Fruit fly (Drosophila melanogaster) whole organism, embryonic: Measurements from ENCODE around the gene Hecw.

Experiments
- BEAF-32 ChIP-seq: fragments of 200-800 bp; sonication (Bioruptor generic); optimal IDR thresholded peaks from 3 replicates; lab custom pipeline; 2017; ENCODE audit warnings: missing biosample characterization, missing genetic modification characterization, mild to moderate bottlenecking, moderate library complexity, missing genetic modification reagents
- CG12104 ChIP-seq: fragments of 200-800 bp; sonication (Bioruptor generic); optimal IDR thresholded peaks from 3 replicates; lab custom pipeline; 2016; ENCODE audit warnings: missing biosample characterization, missing genetic modification characterization
- CG12236 ChIP-seq: fragments of 200-800 bp; sonication (Bioruptor generic); optimal IDR thresholded peaks from 2 replicates; lab custom pipeline; 2016; ENCODE audit warnings: missing biosample characterization, missing genetic modification characterization
- CG12391 ChIP-seq: fragments of 200-800 bp; sonication (Bioruptor generic); optimal IDR thresholded peaks from 3 replicates; lab custom pipeline; 2018; ENCODE audit warnings: missing biosample characterization, mild to moderate bottlenecking, missing genetic modification characterization, moderate library complexity
- CG13894 ChIP-seq: fragments of 200-800 bp; sonication (Bioruptor generic); optimal IDR thresholded peaks from 3 replicates; lab custom pipeline; 2018; ENCODE audit warnings: missing biosample characterization, mild to moderate bottlenecking, missing genetic modification characterization, moderate library complexity
- CG15269 ChIP-seq: fragments of 200-800 bp; sonication (Bioruptor generic); optimal IDR thresholded peaks from 2 replicates; lab custom pipeline; 2018; ENCODE audit warnings: missing biosample characterization, mild to moderate bottlenecking, missing genetic modification characterization, moderate library complexity
- CG17802 ChIP-seq: fragments of 200-800 bp; sonication (Bioruptor generic); optimal IDR thresholded peaks from 2 replicates; lab custom pipeline; 2018; ENCODE audit warnings: missing biosample characterization, mild to moderate bottlenecking, missing genetic modification characterization, moderate library complexity
- CG17912 ChIP-seq: fragments of 200-800 bp; sonication (Bioruptor generic); optimal IDR thresholded peaks from 2 replicates; lab custom pipeline; 2018; ENCODE audit warnings: missing biosample characterization, mild to moderate bottlenecking, missing genetic modification characterization
- CG18764 ChIP-seq: fragments of 200-800 bp; sonication (Bioruptor generic); optimal IDR thresholded peaks from 3 replicates; lab custom pipeline; 2016; ENCODE audit warnings: missing biosample characterization, missing genetic modification characterization
- CG2129 ChIP-seq: fragments of 200-800 bp; sonication (Bioruptor generic); IDR thresholded peaks from 2 replicates; pipeline ENCODE4 v1.3.6; 2022; ENCODE audit warnings: missing biosample characterization, missing genetic modification characterization; ENCODE audit not compliant: partially characterized antibody
- CG2889 ChIP-seq: fragments of 200-800 bp; sonication (Bioruptor generic); IDR thresholded peaks from 3 replicates; pipeline ENCODE4 v1.3.6; 2022; ENCODE audit warnings: missing biosample characterization, missing genetic modification characterization
- CG4282 ChIP-seq: fragments of 200-800 bp; sonication (Bioruptor generic); optimal IDR thresholded peaks from 2 replicates; lab custom pipeline; 2016; ENCODE audit warnings: missing biosample characterization, missing genetic modification characterization
- CG5180 ChIP-seq: fragments of 200-800 bp; sonication (Bioruptor generic); optimal IDR thresholded peaks from 3 replicates; lab custom pipeline; 2017; ENCODE audit warnings: missing biosample characterization, missing genetic modification characterization, mild to moderate bottlenecking, moderate library complexity, missing genetic modification reagents
- CG6813 ChIP-seq: fragments of 200-800 bp; sonication (Bioruptor generic); optimal IDR thresholded peaks from 2 replicates; lab custom pipeline; 2017; ENCODE audit warnings: missing biosample characterization, missing genetic modification characterization, mild to moderate bottlenecking, moderate library complexity, missing genetic modification reagents
- CG7357 ChIP-seq: fragments of 200-800 bp; sonication (Bioruptor generic); IDR thresholded peaks from 3 replicates; pipeline ENCODE4 v1.3.6; 2022; ENCODE audit warnings: missing biosample characterization, missing genetic modification characterization
- CG7556 ChIP-seq: fragments of 200-800 bp; sonication (Bioruptor generic); optimal IDR thresholded peaks from 2 replicates; lab custom pipeline; 2017; ENCODE audit warnings: missing biosample characterization, mild to moderate bottlenecking, missing genetic modification characterization
- CG7839 ChIP-seq: fragments of 200-800 bp; sonication (Bioruptor generic); optimal IDR thresholded peaks from 3 replicates; lab custom pipeline; 2018; ENCODE audit warnings: missing biosample characterization, mild to moderate bottlenecking, missing genetic modification characterization, moderate library complexity
- CG7928 ChIP-seq: fragments of 200-800 bp; sonication (Bioruptor generic); optimal IDR thresholded peaks from 2 replicates; lab custom pipeline; 2017; ENCODE audit warnings: missing biosample characterization, mild to moderate bottlenecking, missing genetic modification characterization
- CG7987 ChIP-seq: fragments of 200-800 bp; sonication (Bioruptor generic); optimal IDR thresholded peaks from 2 replicates; lab custom pipeline; 2018; ENCODE audit warnings: missing biosample characterization, mild to moderate bottlenecking, missing genetic modification characterization, moderate library complexity
- CG9817 ChIP-seq: fragments of 200-800 bp; sonication (Bioruptor generic); optimal IDR thresholded peaks from 2 replicates; lab custom pipeline; 2018; ENCODE audit warnings: missing biosample characterization, mild to moderate bottlenecking, missing genetic modification characterization, moderate library complexity
- Camta ChIP-seq: fragments of 200-800 bp; sonication (Bioruptor generic); optimal IDR thresholded peaks from 2 replicates; lab custom pipeline; 2016; ENCODE audit warnings: missing biosample characterization, missing genetic modification characterization
- CkIIα-i1 ChIP-seq: fragments of 200-800 bp; sonication (Bioruptor generic); IDR thresholded peaks from 2 replicates; pipeline ENCODE4 v1.3.6; 2022; ENCODE audit warnings: missing biosample characterization, missing genetic modification characterization
- Dll ChIP-seq: fragments of 200-800 bp; sonication (Bioruptor generic); IDR thresholded peaks from 4 replicates; pipeline ENCODE4 v1.3.6; 2022; ENCODE audit warnings: missing biosample characterization, missing genetic modification characterization; ENCODE audit not compliant: partially characterized antibody
- Hmr ChIP-seq: fragments of 200-800 bp; sonication (Bioruptor generic); optimal IDR thresholded peaks from 3 replicates; lab custom pipeline; 2017; ENCODE audit warnings: mild to moderate bottlenecking, missing biosample characterization, missing genetic modification reagents, missing genetic modification characterization
- Hr3 ChIP-seq: fragments of 200-800 bp; sonication (Bioruptor generic); optimal IDR thresholded peaks from 3 replicates; lab custom pipeline; 2016; ENCODE audit warnings: missing biosample characterization, missing genetic modification characterization
- Jarid2 ChIP-seq: fragments of 200-800 bp; sonication (Bioruptor generic); optimal IDR thresholded peaks from 3 replicates; lab custom pipeline; 2017; ENCODE audit warnings: mild to moderate bottlenecking, missing biosample characterization, missing genetic modification reagents, missing genetic modification characterization
- Lhr ChIP-seq: fragments of 200-800 bp; sonication (Bioruptor generic); optimal IDR thresholded peaks from 3 replicates; lab custom pipeline; 2017; ENCODE audit warnings: mild to moderate bottlenecking, missing biosample characterization, missing genetic modification reagents, missing genetic modification characterization
- Med ChIP-seq: fragments of 200-800 bp; sonication (Bioruptor generic); peaks from one replicate; lab custom pipeline; 2016; ENCODE audit warnings: missing biosample characterization, missing genetic modification characterization, mild to moderate bottlenecking, inconsistent platforms, moderate library complexity
- Sox100B ChIP-seq: fragments of 200-800 bp; sonication (Bioruptor generic); optimal IDR thresholded peaks from 3 replicates; lab custom pipeline; 2018; ENCODE audit warnings: missing biosample characterization, mild to moderate bottlenecking, missing genetic modification characterization
- Stat92E ChIP-seq, 3 experiments: fragments of >200 bp in 2 of 3; fragments of 200-800 bp in 1 of 3; sonication (Bioruptor generic) in 1 of 3; optimal IDR thresholded peaks; 2 replicates each; lab custom pipeline; 2017 to 2019; ENCODE audit warnings: missing biosample characterization in 3 of 3, missing genetic modification characterization in 3 of 3, mild to moderate bottlenecking in 1 of 3, moderate library complexity in 1 of 3
- Xrp1 ChIP-seq: fragments of 200-800 bp; sonication (Bioruptor generic); IDR thresholded peaks from 2 replicates; pipeline ENCODE4 v1.3.6; 2022; ENCODE audit warnings: missing biosample characterization, missing genetic modification characterization
- ap ChIP-seq: fragments of 200-800 bp; sonication (Bioruptor generic); IDR thresholded peaks from 2 replicates; pipeline ENCODE4 v1.3.6; 2022; ENCODE audit warnings: missing biosample characterization, missing genetic modification characterization
- bbx ChIP-seq: fragments of 200-800 bp; sonication (Bioruptor generic); IDR thresholded peaks from 2 replicates; pipeline ENCODE4 v1.3.6; 2022; ENCODE audit warnings: missing biosample characterization, missing genetic modification characterization; ENCODE audit not compliant: partially characterized antibody
- bowl ChIP-seq: fragments of 200-800 bp; sonication (Bioruptor generic); IDR thresholded peaks from 2 replicates; pipeline ENCODE4 v1.3.6; 2022; ENCODE audit warnings: missing biosample characterization, missing genetic modification characterization
- btn ChIP-seq: fragments of 200-800 bp; sonication (Bioruptor generic); optimal IDR thresholded peaks from 2 replicates; lab custom pipeline; 2016; ENCODE audit warnings: missing biosample characterization, missing genetic modification characterization
- disco-r ChIP-seq: fragments of 200-800 bp; sonication (Bioruptor generic); optimal IDR thresholded peaks from 2 replicates; lab custom pipeline; 2016; ENCODE audit warnings: missing biosample characterization, missing genetic modification characterization
- ems ChIP-seq: fragments of 200-800 bp; sonication (Bioruptor generic); optimal IDR thresholded peaks from 3 replicates; lab custom pipeline; 2016; ENCODE audit warnings: missing biosample characterization, missing genetic modification characterization
- fd96Cb ChIP-seq: fragments of 200-800 bp; sonication (Bioruptor generic); optimal IDR thresholded peaks from 2 replicates; lab custom pipeline; 2018; ENCODE audit warnings: missing biosample characterization, mild to moderate bottlenecking, missing genetic modification characterization, moderate library complexity
- gem ChIP-seq: fragments of 200-800 bp; sonication (Bioruptor generic); optimal IDR thresholded peaks from 2 replicates; lab custom pipeline; 2019; ENCODE audit warnings: missing biosample characterization, mild to moderate bottlenecking, missing genetic modification characterization, moderate library complexity
- gsb-n ChIP-seq: fragments of 200-800 bp; sonication (Bioruptor generic); optimal IDR thresholded peaks from 3 replicates; lab custom pipeline; 2018; ENCODE audit warnings: missing biosample characterization, mild to moderate bottlenecking, missing genetic modification characterization
- ind ChIP-seq: fragments of 200-800 bp; sonication (Bioruptor generic); optimal IDR thresholded peaks from 3 replicates; lab custom pipeline; 2016; ENCODE audit warnings: missing biosample characterization, missing genetic modification characterization
- maf-S ChIP-seq: fragments of 200-800 bp; sonication (Bioruptor generic); optimal IDR thresholded peaks from 2 replicates; lab custom pipeline; 2016; ENCODE audit warnings: missing biosample characterization, missing genetic modification characterization
- org-1 ChIP-seq: fragments of 200-800 bp; sonication (Bioruptor generic); optimal IDR thresholded peaks from 2 replicates; lab custom pipeline; 2017; ENCODE audit warnings: missing biosample characterization, missing genetic modification characterization
- phol ChIP-seq: fragments of 200-800 bp; sonication (Bioruptor generic); optimal IDR thresholded peaks from 3 replicates; lab custom pipeline; 2018; ENCODE audit warnings: missing biosample characterization, mild to moderate bottlenecking, missing genetic modification characterization, moderate library complexity
- psq ChIP-seq: fragments of 200-800 bp; sonication (Bioruptor generic); optimal IDR thresholded peaks from 2 replicates; lab custom pipeline; 2017; ENCODE audit warnings: missing biosample characterization, missing genetic modification characterization
- row ChIP-seq: fragments of 200-800 bp; sonication (Bioruptor generic); IDR thresholded peaks from 3 replicates; pipeline ENCODE4 v1.3.6; 2022; ENCODE audit warnings: missing biosample characterization, missing genetic modification characterization
- unpg ChIP-seq: fragments of 200-800 bp; sonication (Bioruptor generic); optimal IDR thresholded peaks from 3 replicates; lab custom pipeline; 2018; ENCODE audit warnings: missing biosample characterization, mild to moderate bottlenecking, missing genetic modification characterization, moderate library complexity

Gene Hecw

DNA sequence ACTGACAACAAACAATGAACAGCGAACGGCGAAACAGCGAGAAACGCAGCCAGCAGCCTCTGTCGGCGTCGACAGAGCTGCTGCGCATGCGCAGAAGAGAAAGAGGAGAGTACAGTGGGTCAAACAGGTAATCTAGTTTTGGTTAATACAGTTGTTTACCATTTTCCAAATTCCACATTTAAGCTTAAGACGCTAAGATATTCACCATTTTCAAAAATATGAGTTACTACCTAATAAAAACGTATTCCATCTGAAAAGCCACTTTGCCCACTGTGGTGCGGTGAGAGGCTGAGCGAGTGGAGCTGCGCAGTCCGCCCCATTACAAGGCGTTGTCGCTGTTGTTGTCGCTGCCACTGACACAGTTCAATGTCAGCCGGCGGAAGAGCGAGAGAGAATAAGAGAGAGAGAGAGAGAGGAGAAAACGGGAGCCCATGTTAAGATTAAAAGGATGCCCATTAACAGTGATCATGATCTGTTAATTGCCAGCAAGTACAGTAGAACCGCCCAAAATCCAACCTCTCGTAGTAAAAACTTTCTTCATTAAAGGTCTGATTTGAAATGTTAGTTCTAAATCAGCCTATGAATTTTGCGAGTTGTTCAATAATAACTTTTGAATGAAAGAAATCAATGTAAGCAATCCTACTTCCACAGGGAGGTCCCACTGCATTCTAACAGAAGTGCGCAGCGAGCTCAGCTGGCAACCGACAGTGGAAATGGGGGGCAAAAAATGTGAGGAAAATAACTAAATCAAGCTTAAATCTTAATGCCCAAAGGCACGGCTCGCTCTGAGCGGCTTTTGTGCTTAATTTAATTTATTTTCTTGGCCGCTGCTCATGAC lies 42.2 kb downstream of the Hecw start (continued):
- peak; percentile 94 for TF ChIP-seq bowl
- 0 out of 4 replicates have a peak, but pooled peaks have one; percentile 29 for TF ChIP-seq Dll (GFP tag; lab: Robert Waterston, UW)
- TF ChIP-seq btn: peak; percentile 93
- peak; percentile 97 for TF ChIP-seq unpg
- peak; percentile 93 for TF ChIP-seq CG15269 (tag; lab: Kevin White, UChicago)
- TF ChIP-seq row (GFP tag; lab: Robert Waterston, UW): peak; percentile 94
- TF ChIP-seq Hr3 (GFP tag; lab: Kevin White, UChicago): peak; percentile 90
- peak; percentile 93 for TF ChIP-seq CG6813 (GFP tag; lab: Kevin White, UChicago)
- peak; percentile 90 for TF ChIP-seq CG12104 (GFP tag; lab: Kevin White, UChicago)
- peak; percentile 75 for TF ChIP-seq CG7987 (GFP tag; lab: Kevin White, UChicago)
- peak; percentile 95 for TF ChIP-seq CG7556
- TF ChIP-seq CG5180 (GFP tag; lab: Kevin White, UChicago): peak; percentile 79
- no peak for TF ChIP-seq BEAF-32 (GFP tag; lab: Kevin White, UChicago)
- peak in 1 of 3 experiments; percentile 75 for TF ChIP-seq Stat92E (GFP tag; optimal IDR thresholded peaks at IDR 0.05; lab: Kevin White, UChicago)
- TF ChIP-seq ems: peak; percentile 94
- TF ChIP-seq CG13894: no peak
- TF ChIP-seq Med (GFP tag; lab: Kevin White, UChicago): peak; percentile 99
- TF ChIP-seq gem (tag; lab: Kevin White, UChicago): peak; percentile 96
- TF ChIP-seq psq (GFP tag; lab: Kevin White, UChicago): peak; percentile 86
- peak; percentile 63; the same call in 1 of the 2 replicates for TF ChIP-seq CkIIα-i1
- TF ChIP-seq maf-S (GFP tag; lab: Kevin White, UChicago): peak; percentile 94
- TF ChIP-seq CG4282: peak; percentile 93
- TF ChIP-seq CG17912 (GFP tag; lab: Kevin White, UChicago): no peak
- TF ChIP-seq Hmr (GFP tag; lab: Kevin White, UChicago): peak; percentile 88
- TF ChIP-seq CG12236 (GFP tag; lab: Kevin White, UChicago): peak; percentile 90
- TF ChIP-seq CG18764 (GFP tag; lab: Kevin White, UChicago): peak; percentile 88
- TF ChIP-seq ap (GFP tag; lab: Robert Waterston, UW): peak; percentile 95
- TF ChIP-seq CG17802: peak; percentile 82
- peak; percentile 94 for TF ChIP-seq CG12391 (tag; lab: Kevin White, UChicago)
- peak; percentile 93 for TF ChIP-seq ind (GFP tag; lab: Kevin White, UChicago)
- TF ChIP-seq CG7928 (GFP tag; lab: Kevin White, UChicago): peak; percentile 37
- TF ChIP-seq CG7839 (tag; lab: Kevin White, UChicago): peak; percentile 93
- peak; percentile 95 for TF ChIP-seq fd96Cb (tag; lab: Kevin White, UChicago)
- peak; percentile 93 for TF ChIP-seq phol (tag; lab: Kevin White, UChicago)
- TF ChIP-seq bbx (GFP tag; lab: Robert Waterston, UW): no peak
- peak; percentile 95 for TF ChIP-seq org-1 (GFP tag; lab: Kevin White, UChicago)
- TF ChIP-seq CG2129 (GFP tag; lab: Robert Waterston, UW): no peak
- peak; percentile 94 for TF ChIP-seq gsb-n
- TF ChIP-seq CG9817 (tag; lab: Kevin White, UChicago): peak; percentile 79
- TF ChIP-seq Camta (GFP tag; lab: Kevin White, UChicago): peak; percentile 94
- TF ChIP-seq CG2889 (GFP tag; lab: Robert Waterston, UW): peak; percentile 89
- peak; percentile 91 for TF ChIP-seq disco-r (GFP tag; lab: Kevin White, UChicago)
- peak; percentile 86 for TF ChIP-seq CG7357 (GFP tag; lab: Robert Waterston, UW)
- peak; percentile 69 for TF ChIP-seq Jarid2 (GFP tag; lab: Kevin White, UChicago)
- TF ChIP-seq Sox100B (GFP tag; lab: Kevin White, UChicago): peak; percentile 89
- peak; percentile 98 for TF ChIP-seq Xrp1
- TF ChIP-seq Lhr: peak; percentile 84
